Fruit fly (Drosophila melanogaster) whole organism, pupa: ENCODE results near the gene CG43085.

Source experiments
- CG12605 ChIP-seq: fragments of 200-800 bp; sonication (Bioruptor generic); IDR thresholded peaks from 2 replicates; pipeline ENCODE4 v1.3.6; 2022; ENCODE audit warnings: missing biosample characterization, missing genetic modification characterization
- CG17806 ChIP-seq: fragments of 200-800 bp; sonication (Bioruptor generic); optimal IDR thresholded peaks from 2 replicates; lab custom pipeline; 2018; ENCODE audit warnings: missing biosample characterization, mild to moderate bottlenecking, missing genetic modification characterization, moderate library complexity
- CG34367 ChIP-seq: fragments of 200-800 bp; sonication (Bioruptor generic); optimal IDR thresholded peaks from 2 replicates; lab custom pipeline; 2018; ENCODE audit warnings: missing biosample characterization, mild to moderate bottlenecking, missing genetic modification characterization
- CG9948 ChIP-seq: fragments of 200-800 bp; sonication (Bioruptor generic); optimal IDR thresholded peaks from 2 replicates; lab custom pipeline; 2018; ENCODE audit warnings: missing biosample characterization, mild to moderate bottlenecking, missing genetic modification characterization, moderate library complexity
- EcR ChIP-seq: fragments of 200-800 bp; sonication (Bioruptor generic); optimal IDR thresholded peaks from 3 replicates; lab custom pipeline; 2019; ENCODE audit warnings: missing biosample characterization, missing genetic modification characterization, mild to moderate bottlenecking, moderate library complexity, missing genetic modification reagents
- Ets98B ChIP-seq: fragments of 200-800 bp; sonication (Bioruptor generic); IDR thresholded peaks from 2 replicates; pipeline ENCODE4 v1.3.6; 2022; ENCODE audit warnings: missing biosample characterization, missing genetic modification characterization

DNA sequence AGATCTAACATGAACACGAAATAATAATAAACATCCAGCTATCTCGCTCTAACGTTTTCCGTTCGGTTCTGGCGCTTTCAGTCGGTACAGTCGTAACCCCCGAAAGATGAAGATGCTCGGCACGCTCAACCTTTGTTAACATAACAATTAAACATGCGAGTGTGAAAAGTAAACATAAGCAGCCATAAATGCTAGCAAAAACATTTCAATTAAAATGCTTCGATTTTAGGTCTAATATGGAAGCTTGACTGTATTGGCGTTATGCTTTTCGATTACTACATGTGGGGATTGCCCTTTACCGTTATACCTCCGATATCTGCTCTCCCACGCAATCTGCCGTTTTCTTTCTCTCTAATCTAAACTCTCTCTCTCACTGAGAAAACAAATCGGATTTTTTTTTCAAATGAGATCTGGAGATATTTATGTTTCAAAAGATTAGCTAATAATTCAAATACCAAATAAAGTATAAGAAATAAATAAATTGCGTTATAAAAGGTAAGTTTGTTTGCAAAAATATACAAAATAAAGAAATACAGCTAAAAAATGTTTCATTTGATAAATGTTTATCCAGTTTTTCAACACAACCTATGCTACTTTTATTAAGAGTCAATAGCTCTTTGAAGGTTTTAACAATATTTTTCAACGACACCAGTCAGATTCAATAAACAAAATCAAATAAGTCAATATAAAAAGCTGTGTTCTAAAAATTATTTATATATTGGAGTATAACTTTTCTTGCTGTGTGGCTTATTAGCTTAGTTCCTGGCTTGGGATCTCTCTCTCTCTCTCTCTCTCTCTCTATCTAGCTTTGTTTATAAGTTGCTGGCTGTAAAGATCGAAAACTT is 12.1 kb upstream of the CG43085 start:
- TF ChIP-seq CG12605 (peak; percentile 76), CG17806 (peak; percentile 47), EcR (GFP tag; lab: Kevin White, UChicago) (no peak), CG34367 (tag; lab: Kevin White, UChicago) (no peak), Ets98B (peak; percentile 89), CG9948 (peak; percentile 30)
